Fruit fly (Drosophila melanogaster) whole organism, pupa: Measurements from ENCODE around the gene slmo.
A peak's percentile ranks its signal among the peaks of the same experiment; 100 is the strongest.

Source experiments
- D1 ChIP-seq: fragments of 200-800 bp; sonication (Bioruptor generic); optimal IDR thresholded peaks from 2 replicates; lab custom pipeline; 2018; ENCODE audit warnings: missing biosample characterization, mild to moderate bottlenecking, missing genetic modification characterization, moderate library complexity
- Ets98B ChIP-seq: fragments of 200-800 bp; sonication (Bioruptor generic); IDR thresholded peaks from 2 replicates; pipeline ENCODE4 v1.3.6; 2022; ENCODE audit warnings: missing biosample characterization, missing genetic modification characterization

- TF ChIP-seq Ets98B (GFP tag; lab: Robert Waterston, UW): peak; percentile 21; the same call in 1 of the 2 replicates
- no peak for TF ChIP-seq D1 (tag; lab: Kevin White, UChicago)
These were observed 29.0 kb downstream of the slmo start, which contains the start of gene H2.0 for dm6 chr2L:6019352-6020131.
